Fruit fly (Drosophila melanogaster) Kc167 (cell line): Measurements from ENCODE around the gene stg.

ENCODE experiments used
- Sin3A ChIP-seq: fragments of >200 bp; optimal IDR thresholded peaks from 2 replicates; lab custom pipeline; 2018; ENCODE audit warnings: missing external identifiers
- h ChIP-seq: fragments of >200 bp; optimal IDR thresholded peaks from 3 replicates; lab custom pipeline; 2018; ENCODE audit warnings: missing external identifiers

- TF ChIP-seq h (lab: Kevin White, UChicago) (no peak), Sin3A (lab: Kevin White, UChicago) (no peak)
Observed at dm6 chr3R:29277748-29278147, 22.1 kb upstream of the stg start.
